Fruit fly (Drosophila melanogaster) whole organism, embryonic: ENCODE measurements around the gene CCT7.

ENCODE experiments used
- Atf-2 ChIP-seq: fragments of 200-800 bp; sonication (Bioruptor generic); optimal IDR thresholded peaks from 2 replicates; lab custom pipeline; 2016; ENCODE audit warnings: missing biosample characterization, missing genetic modification characterization
- Atf6 ChIP-seq: fragments of 200-800 bp; sonication (Bioruptor generic); IDR thresholded peaks from 2 replicates; pipeline ENCODE4 v1.3.6; 2022; ENCODE audit warnings: missing biosample characterization, missing genetic modification characterization
- B-H2 ChIP-seq: fragments of 200-800 bp; sonication (Bioruptor generic); optimal IDR thresholded peaks from 2 replicates; lab custom pipeline; 2018; ENCODE audit warnings: missing biosample characterization, mild to moderate bottlenecking, missing genetic modification characterization
- BtbVII ChIP-seq: fragments of 200-800 bp; sonication (Bioruptor generic); optimal IDR thresholded peaks from 3 replicates; lab custom pipeline; 2017; ENCODE audit warnings: missing biosample characterization, mild to moderate bottlenecking, missing genetic modification characterization
- CG10147 ChIP-seq: fragments of 200-800 bp; sonication (Bioruptor generic); optimal IDR thresholded peaks from 2 replicates; lab custom pipeline; 2019; ENCODE audit warnings: missing biosample characterization, mild to moderate bottlenecking, missing genetic modification characterization, moderate library complexity
- CG10209 ChIP-seq: fragments of 200-800 bp; sonication (Bioruptor generic); optimal IDR thresholded peaks from 3 replicates; lab custom pipeline; 2017; ENCODE audit warnings: missing biosample characterization, mild to moderate bottlenecking, missing genetic modification characterization, missing genetic modification reagents
- CG10431 ChIP-seq: fragments of 200-800 bp; sonication (Bioruptor generic); optimal IDR thresholded peaks from 3 replicates; lab custom pipeline; 2018; ENCODE audit warnings: missing biosample characterization, mild to moderate bottlenecking, missing genetic modification characterization
- CG12236 ChIP-seq: fragments of 200-800 bp; sonication (Bioruptor generic); optimal IDR thresholded peaks from 2 replicates; lab custom pipeline; 2016; ENCODE audit warnings: missing biosample characterization, missing genetic modification characterization
- CG13624 ChIP-seq: fragments of 200-800 bp; sonication (Bioruptor generic); optimal IDR thresholded peaks from 2 replicates; lab custom pipeline; 2016; ENCODE audit warnings: missing biosample characterization, missing genetic modification characterization
- CG17186 ChIP-seq: fragments of 200-800 bp; sonication (Bioruptor generic); optimal IDR thresholded peaks from 3 replicates; lab custom pipeline; 2017; ENCODE audit warnings: missing biosample characterization, missing genetic modification reagents, missing genetic modification characterization
- CG17359 ChIP-seq: fragments of 200-800 bp; sonication (Bioruptor generic); optimal IDR thresholded peaks from 3 replicates; lab custom pipeline; 2018; ENCODE audit warnings: missing biosample characterization, mild to moderate bottlenecking, missing genetic modification characterization, moderate library complexity
- CG18011 ChIP-seq: fragments of 200-800 bp; sonication (Bioruptor generic); optimal IDR thresholded peaks from 2 replicates; lab custom pipeline; 2017; ENCODE audit warnings: missing biosample characterization, missing genetic modification characterization, mild to moderate bottlenecking, moderate library complexity, missing genotype
- CG18262 ChIP-seq: fragments of 200-800 bp; optimal IDR thresholded peaks from 3 replicates; lab custom pipeline; 2019; ENCODE audit warnings: missing biosample characterization, mild to moderate bottlenecking, missing genetic modification characterization, moderate library complexity
- CG18619 ChIP-seq: fragments of 200-800 bp; sonication (Bioruptor generic); optimal IDR thresholded peaks from 3 replicates; lab custom pipeline; 2017; ENCODE audit warnings: missing biosample characterization, mild to moderate bottlenecking, missing genetic modification characterization
- CG2199 ChIP-seq: fragments of 200-800 bp; sonication (Bioruptor generic); IDR thresholded peaks from 3 replicates; pipeline ENCODE4 v1.3.6; 2022; ENCODE audit warnings: missing biosample characterization, missing genetic modification characterization
- CG31388 ChIP-seq: fragments of 200-800 bp; sonication (Bioruptor generic); optimal IDR thresholded peaks from 2 replicates; lab custom pipeline; 2016; ENCODE audit warnings: missing biosample characterization, missing genetic modification characterization
- CG31441 ChIP-seq: fragments of 200-800 bp; sonication (Bioruptor generic); IDR thresholded peaks from 2 replicates; pipeline ENCODE4 v1.3.6; 2022; ENCODE audit warnings: missing biosample characterization, missing genetic modification characterization
- CG3163 ChIP-seq: fragments of 200-800 bp; sonication (Bioruptor generic); optimal IDR thresholded peaks from 3 replicates; lab custom pipeline; 2016; ENCODE audit warnings: missing biosample characterization, missing genetic modification characterization
- CG42726 ChIP-seq: fragments of 200-800 bp; sonication (Bioruptor generic); IDR thresholded peaks from 2 replicates; pipeline ENCODE4 v1.3.6; 2022; ENCODE audit warnings: missing biosample characterization, missing genetic modification characterization; ENCODE audit not compliant: partially characterized antibody
- CG6854 ChIP-seq: fragments of 200-800 bp; sonication (Bioruptor generic); optimal IDR thresholded peaks from 3 replicates; lab custom pipeline; 2017; ENCODE audit warnings: missing biosample characterization, mild to moderate bottlenecking, missing genetic modification characterization
- CG8944 ChIP-seq: fragments of 200-800 bp; sonication (Bioruptor generic); optimal IDR thresholded peaks from 3 replicates; lab custom pipeline; 2016; ENCODE audit warnings: missing biosample characterization, missing genetic modification characterization
- CG9797 ChIP-seq: fragments of 200-800 bp; sonication (Bioruptor generic); optimal IDR thresholded peaks from 3 replicates; lab custom pipeline; 2018; ENCODE audit warnings: missing biosample characterization, mild to moderate bottlenecking, missing genetic modification characterization
- Chrac-16 ChIP-seq: fragments of 200-800 bp; sonication (Bioruptor generic); optimal IDR thresholded peaks from 3 replicates; lab custom pipeline; 2016; ENCODE audit warnings: missing biosample characterization, missing genetic modification characterization
- Deaf1 ChIP-seq: fragments of 200-800 bp; optimal IDR thresholded peaks from 3 replicates; lab custom pipeline; 2019; ENCODE audit warnings: missing biosample characterization, mild to moderate bottlenecking, missing genetic modification characterization, moderate library complexity
- Dip3 ChIP-seq: fragments of 200-800 bp; sonication (Bioruptor generic); optimal IDR thresholded peaks from 3 replicates; lab custom pipeline; 2016; ENCODE audit warnings: missing biosample characterization, missing genetic modification characterization
- Ravus ChIP-seq: fragments of 200-800 bp; sonication (Bioruptor generic); IDR thresholded peaks from 2 replicates; pipeline ENCODE4 v1.3.6; 2022; ENCODE audit warnings: missing biosample characterization, missing genetic modification characterization
- Ssrp ChIP-seq: fragments of 200-800 bp; sonication (Bioruptor generic); optimal IDR thresholded peaks from 2 replicates; lab custom pipeline; 2018; ENCODE audit warnings: missing biosample characterization, mild to moderate bottlenecking, missing genetic modification characterization, moderate library complexity
- Taf1 ChIP-seq: fragments of 200-800 bp; sonication (Bioruptor generic); IDR thresholded peaks from 2 replicates; pipeline ENCODE4 v1.3.6; 2022; ENCODE audit warnings: missing biosample characterization, missing genetic modification characterization
- Trl ChIP-seq, 3 experiments: fragments of >200 bp in 2 of 3; fragments of 200-800 bp in 1 of 3; sonication (Bioruptor generic) in 1 of 3; optimal IDR thresholded peaks; 2 replicates in 1 of 3; 3 replicates in 2 of 3; lab custom pipeline; 2016 to 2017; ENCODE audit warnings: missing biosample characterization in 1 of 3, missing genetic modification characterization in 1 of 3
- al ChIP-seq: fragments of 200-800 bp; sonication (Bioruptor generic); IDR thresholded peaks from 2 replicates; pipeline ENCODE4 v1.3.6; 2022; ENCODE audit warnings: missing biosample characterization, missing genetic modification characterization
- bowl ChIP-seq: fragments of 200-800 bp; sonication (Bioruptor generic); IDR thresholded peaks from 2 replicates; pipeline ENCODE4 v1.3.6; 2022; ENCODE audit warnings: missing biosample characterization, missing genetic modification characterization
- cg ChIP-seq: fragments of 200-800 bp; sonication (Bioruptor generic); optimal IDR thresholded peaks from 3 replicates; lab custom pipeline; 2019; ENCODE audit warnings: missing biosample characterization, mild to moderate bottlenecking, missing genetic modification characterization, moderate library complexity
- crol ChIP-seq: fragments of 200-800 bp; sonication (Bioruptor generic); IDR thresholded peaks from 2 replicates; pipeline ENCODE4 v1.3.6; 2022; ENCODE audit warnings: missing biosample characterization, missing genetic modification characterization
- dimm ChIP-seq: fragments of 200-800 bp; sonication (Bioruptor generic); IDR thresholded peaks from 2 replicates; pipeline ENCODE4 v1.3.6; 2022; ENCODE audit warnings: missing biosample characterization, missing genetic modification characterization
- dmrt99B ChIP-seq: fragments of 200-800 bp; sonication (Bioruptor generic); optimal IDR thresholded peaks from 2 replicates; lab custom pipeline; 2018; ENCODE audit warnings: missing biosample characterization, mild to moderate bottlenecking, missing genetic modification characterization, moderate library complexity
- dysf ChIP-seq: fragments of 200-800 bp; sonication (Bioruptor generic); IDR thresholded peaks from 3 replicates; pipeline ENCODE4 v1.3.6; 2022; ENCODE audit warnings: missing biosample characterization, missing genetic modification characterization
- emc ChIP-seq: fragments of 200-800 bp; sonication (Bioruptor generic); optimal IDR thresholded peaks from 2 replicates; lab custom pipeline; 2016; ENCODE audit warnings: missing biosample characterization, missing genetic modification characterization
- fu2 ChIP-seq: fragments of 200-800 bp; sonication (Bioruptor generic); optimal IDR thresholded peaks from 2 replicates; lab custom pipeline; 2016; ENCODE audit warnings: missing biosample characterization, missing genetic modification characterization
- gcm ChIP-seq: fragments of 200-800 bp; sonication (Bioruptor generic); optimal IDR thresholded peaks from 2 replicates; lab custom pipeline; 2019; ENCODE audit warnings: missing biosample characterization, mild to moderate bottlenecking, missing genetic modification characterization, moderate library complexity
- grau ChIP-seq: fragments of 200-800 bp; optimal IDR thresholded peaks from 3 replicates; lab custom pipeline; 2019; ENCODE audit warnings: missing biosample characterization, mild to moderate bottlenecking, missing genetic modification characterization, moderate library complexity
- gsb-n ChIP-seq: fragments of 200-800 bp; sonication (Bioruptor generic); optimal IDR thresholded peaks from 3 replicates; lab custom pipeline; 2018; ENCODE audit warnings: missing biosample characterization, mild to moderate bottlenecking, missing genetic modification characterization
- h ChIP-seq: fragments of >200 bp; optimal IDR thresholded peaks from 2 replicates; lab custom pipeline; 2017
- ind ChIP-seq: fragments of 200-800 bp; sonication (Bioruptor generic); optimal IDR thresholded peaks from 3 replicates; lab custom pipeline; 2016; ENCODE audit warnings: missing biosample characterization, missing genetic modification characterization
- kni ChIP-seq: fragments of 200-800 bp; sonication (Bioruptor generic); optimal IDR thresholded peaks from 3 replicates; lab custom pipeline; 2017; ENCODE audit warnings: mild to moderate bottlenecking, missing biosample characterization, missing genetic modification reagents, missing genetic modification characterization
- pros ChIP-seq: fragments of 200-800 bp; sonication (Bioruptor generic); optimal IDR thresholded peaks from 3 replicates; lab custom pipeline; 2019; ENCODE audit warnings: missing biosample characterization, mild to moderate bottlenecking, missing genetic modification characterization, moderate library complexity
- sens ChIP-seq: fragments of 200-800 bp; sonication (Bioruptor generic); peaks from one replicate; lab custom pipeline; 2016; ENCODE audit warnings: missing biosample characterization, missing genetic modification characterization
- sob ChIP-seq: fragments of 200-800 bp; sonication (Bioruptor generic); IDR thresholded peaks from 2 replicates; pipeline ENCODE4 v1.3.6; 2022; ENCODE audit warnings: missing biosample characterization, missing genetic modification characterization
- sqz ChIP-seq: fragments of 200-800 bp; sonication (Bioruptor generic); optimal IDR thresholded peaks from 3 replicates; lab custom pipeline; 2018; ENCODE audit warnings: missing biosample characterization, mild to moderate bottlenecking, missing genetic modification characterization
- unc-4 ChIP-seq: fragments of 200-800 bp; sonication (Bioruptor generic); IDR thresholded peaks from 2 replicates; pipeline ENCODE4 v1.3.6; 2022; ENCODE audit warnings: missing biosample characterization, missing genetic modification characterization; ENCODE audit not compliant: partially characterized antibody
- z ChIP-seq: fragments of 200-800 bp; sonication (Bioruptor generic); IDR thresholded peaks from 3 replicates; pipeline ENCODE4 v1.3.6; 2022; ENCODE audit warnings: missing biosample characterization, missing genetic modification characterization
- zf30C ChIP-seq: fragments of 200-800 bp; sonication (Bioruptor generic); optimal IDR thresholded peaks from 3 replicates; lab custom pipeline; 2018; ENCODE audit warnings: missing biosample characterization, mild to moderate bottlenecking, missing genetic modification characterization

CCT7 gene

DNA sequence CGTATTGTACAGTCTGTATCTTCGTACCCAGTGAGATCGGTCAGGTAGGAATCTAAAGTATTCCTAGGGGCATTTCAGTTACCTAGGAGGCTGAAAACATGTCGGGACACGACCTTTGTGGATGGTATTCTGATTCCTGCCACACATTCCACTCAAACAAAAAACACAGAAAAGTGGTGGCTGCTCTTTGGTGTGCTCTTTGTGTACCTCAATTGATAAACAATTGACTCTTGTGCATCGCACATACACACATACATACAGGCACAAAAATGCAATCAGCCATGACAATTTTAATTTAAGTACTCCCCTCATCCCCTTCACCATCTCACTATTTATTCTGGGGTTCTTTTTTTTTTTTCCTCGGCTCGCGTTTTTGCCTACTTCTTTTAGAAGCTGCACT lies 46.8 kb downstream of the CCT7 start (continued):
- no peak for TF ChIP-seq dimm (GFP tag; lab: Robert Waterston, UW)
- peak; percentile 20 for TF ChIP-seq gcm (GFP tag; lab: Kevin White, UChicago)
- no peak for TF ChIP-seq CG10147 (GFP tag; lab: Kevin White, UChicago)
- TF ChIP-seq CG42726 = no peak
- no peak for TF ChIP-seq CG8944 (GFP tag; lab: Kevin White, UChicago)
- no peak for TF ChIP-seq Ssrp
- TF ChIP-seq CG17359 (tag; lab: Kevin White, UChicago) = no peak
- TF ChIP-seq emc = no peak
- no peak for TF ChIP-seq sob (GFP tag; lab: Robert Waterston, UW)
- TF ChIP-seq CG31388 (GFP tag; lab: Kevin White, UChicago) = no peak
- TF ChIP-seq cg (GFP tag; lab: Kevin White, UChicago) = peak; percentile 66
- peak; percentile 86 for TF ChIP-seq pros (GFP tag; lab: Kevin White, UChicago)
- peak; percentile 37 for TF ChIP-seq CG3163 (GFP tag; lab: Kevin White, UChicago)
- peak; percentile 69 for TF ChIP-seq z (GFP tag; lab: Robert Waterston, UW)
- TF ChIP-seq sqz (GFP tag; lab: Kevin White, UChicago) = peak; percentile 40
- no peak for TF ChIP-seq Atf-2
- TF ChIP-seq zf30C = peak; percentile 41
- TF ChIP-seq CG18619 (GFP tag; lab: Kevin White, UChicago) = no peak
- no peak for TF ChIP-seq unc-4 (GFP tag; lab: Robert Waterston, UW)
- no peak for TF ChIP-seq fu2 (GFP tag; lab: Kevin White, UChicago)
- no peak for TF ChIP-seq h (lab: Kevin White, UChicago)
- TF ChIP-seq grau (tag; lab: Kevin White, UChicago) = no peak
- no peak for TF ChIP-seq Dip3 (GFP tag; lab: Kevin White, UChicago)
- TF ChIP-seq kni (GFP tag; lab: Kevin White, UChicago) = peak; percentile 81
- no peak for TF ChIP-seq CG6854 (GFP tag; lab: Kevin White, UChicago)
- no peak for TF ChIP-seq CG31441
- peak in 1 of 2 experiments; percentile 1 for TF ChIP-seq Trl (optimal IDR thresholded peaks at IDR 0.05; lab: Kevin White, UChicago)
- TF ChIP-seq Trl (GFP tag; optimal IDR thresholded peaks at IDR 0.05; lab: Kevin White, UChicago) = no peak
- 0 out of 3 replicates have a peak, but pooled peaks have one; percentile 18 for TF ChIP-seq dysf (GFP tag; lab: Robert Waterston, UW)
- TF ChIP-seq CG12236 (GFP tag; lab: Kevin White, UChicago) = no peak
- no peak for TF ChIP-seq CG9797
- no peak for TF ChIP-seq Taf1
- peak; percentile 43; the same call in 1 of the 3 replicates for TF ChIP-seq CG2199
- TF ChIP-seq gsb-n (tag; lab: Kevin White, UChicago) = peak; percentile 51
- no peak for TF ChIP-seq Ravus (GFP tag; lab: Robert Waterston, UW)
- no peak for TF ChIP-seq CG13624
- peak; percentile 87 for TF ChIP-seq crol (GFP tag; lab: Robert Waterston, UW)
- no peak for TF ChIP-seq CG18262 (tag; lab: Kevin White, UChicago)
- TF ChIP-seq sens (GFP tag; lab: Kevin White, UChicago) = peak; percentile 2
- TF ChIP-seq ind = no peak

DNA sequence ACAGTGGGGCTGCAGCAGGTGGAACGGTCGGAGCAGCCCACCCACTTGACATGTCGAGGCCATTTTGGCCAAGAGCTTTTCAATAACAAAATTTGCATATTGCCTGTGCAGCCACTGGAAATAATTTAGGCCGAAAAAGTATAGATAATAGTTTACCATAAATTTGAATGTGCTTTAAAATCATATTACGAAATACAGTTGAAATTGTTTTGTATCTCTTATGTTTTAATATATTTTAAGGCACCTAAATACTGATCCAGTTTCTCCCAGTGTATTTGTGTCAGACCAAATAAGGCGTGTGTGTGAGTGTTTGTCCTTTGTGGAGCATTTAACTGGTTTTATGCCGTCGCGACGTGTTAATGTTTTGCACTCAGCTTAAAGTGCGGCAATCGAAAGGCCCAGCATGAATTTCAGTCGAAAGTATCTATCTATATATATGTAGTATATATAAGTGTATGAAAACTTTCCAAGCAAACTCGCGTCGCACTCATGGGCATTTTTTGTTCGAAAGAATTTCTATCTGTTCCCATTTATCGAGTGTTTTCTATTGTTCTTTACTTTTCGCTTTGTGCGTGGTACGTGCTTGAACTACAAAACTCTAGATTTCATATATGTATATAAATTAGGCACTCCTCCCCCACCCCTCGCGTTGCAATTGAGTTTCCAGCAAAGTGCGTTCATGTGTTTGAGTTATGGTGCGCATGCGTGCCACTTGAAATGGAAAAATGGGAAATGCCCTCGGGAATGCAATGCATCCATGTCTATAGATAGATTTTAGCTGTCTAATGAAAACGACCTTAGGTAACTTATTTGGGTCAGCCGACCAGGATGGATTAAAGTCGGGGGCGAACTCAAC lies 48.2 kb downstream of the CCT7 start:
- TF ChIP-seq CG10209 (GFP tag; lab: Kevin White, UChicago) (no peak), Deaf1 (tag; lab: Kevin White, UChicago) (no peak), Atf6 (GFP tag; lab: Robert Waterston, UW) (no peak), CG18011 (GFP tag; lab: Kevin White, UChicago) (no peak), CG17359 (tag; lab: Kevin White, UChicago) (peak; percentile 35), bowl (GFP tag; lab: Robert Waterston, UW) (no peak), BtbVII (GFP tag; lab: Kevin White, UChicago) (no peak), CG17186 (GFP tag; lab: Kevin White, UChicago) (no peak), B-H2 (GFP tag; lab: Kevin White, UChicago) (no peak), cg (GFP tag; lab: Kevin White, UChicago) (no peak), CG10431 (no peak), Chrac-16 (GFP tag; lab: Kevin White, UChicago) (peak; percentile 34), dmrt99B (tag; lab: Kevin White, UChicago) (peak; percentile 24), al (no peak)
